Worm (Caenorhabditis elegans) whole organism, midembryonic: ENCODE results near the gene C50D2.10.

Source experiments
- T22C8.4 ChIP-seq: fragments of 200-800 bp; sonication (Bioruptor generic); IDR thresholded peaks from 2 replicates; pipeline ENCODE4 v1.3.6; 2022; ENCODE audit warnings: missing genetic modification characterization, missing compliant biosample characterization
- cog-1 ChIP-seq: sonication (generic microtip); optimal IDR thresholded peaks from 2 replicates; lab custom pipeline; 2016; ENCODE audit warnings: missing genetic modification characterization, missing compliant biosample characterization
- flt-1 ChIP-seq: fragments of 200-800 bp; sonication (Bioruptor generic); IDR thresholded peaks from 2 replicates; pipeline ENCODE4 v1.3.6; 2022; ENCODE audit warnings: missing genetic modification characterization, missing compliant biosample characterization
- klf-2 ChIP-seq: fragments of 200-800 bp; sonication (Bioruptor generic); conservative IDR thresholded peaks from 2 replicates; pipeline ENCODE4 v1.3.6; 2022; ENCODE audit warnings: missing genetic modification reagents, missing genetic modification characterization, missing compliant biosample characterization
- med-1 ChIP-seq: sonication (generic microtip); optimal IDR thresholded peaks from 2 replicates; lab custom pipeline; 2017; ENCODE audit warnings: missing genetic modification characterization, mild to moderate bottlenecking, missing compliant biosample characterization, antibody characterized with exemption, missing genetic modification reagents; ENCODE audit not compliant: insufficient read depth
- ref-1 ChIP-seq: fragments of 200-800 bp; sonication (Bioruptor generic); conservative IDR thresholded peaks from 2 replicates; pipeline ENCODE4 v1.3.6; 2022; ENCODE audit warnings: missing genetic modification reagents, missing genetic modification characterization, missing compliant biosample characterization
- tab-1 ChIP-seq: fragments of 200-800 bp; sonication (Bioruptor generic); IDR thresholded peaks from 2 replicates; pipeline ENCODE4 v1.3.6; 2022; ENCODE audit warnings: missing genetic modification characterization, missing compliant biosample characterization
- ztf-23 ChIP-seq: fragments of 200-800 bp; sonication (Bioruptor generic); IDR thresholded peaks from 2 replicates; pipeline ENCODE4 v1.3.6; 2022; ENCODE audit warnings: missing genetic modification reagents, missing genetic modification characterization, missing compliant biosample characterization
- ztf-29 ChIP-seq: fragments of 200-800 bp; sonication (Bioruptor generic); IDR thresholded peaks from 2 replicates; pipeline ENCODE4 v1.3.6; 2022; ENCODE audit warnings: missing genetic modification reagents, missing genetic modification characterization, missing compliant biosample characterization

The C50D2.10 gene

ce11 chrII:129770-130169 lies 30.8 kb downstream of the C50D2.10 start:
- TF ChIP-seq ztf-23 (GFP tag; lab: Robert Waterston, UW): no peak
- TF ChIP-seq cog-1 (tag; lab: Kevin White, UChicago): no peak
- no peak for TF ChIP-seq tab-1 (GFP tag; lab: Robert Waterston, UW)
- no peak for TF ChIP-seq ztf-29 (GFP tag; lab: Robert Waterston, UW)
- TF ChIP-seq klf-2: no peak
- TF ChIP-seq med-1 (GFP tag; lab: Kevin White, UChicago): no peak
- no peak for TF ChIP-seq T22C8.4 (GFP tag; lab: Robert Waterston, UW)
- no peak for TF ChIP-seq flt-1 (GFP tag; lab: Robert Waterston, UW)
- no peak for TF ChIP-seq ref-1 (GFP tag; lab: Robert Waterston, UW)

- no peak for TF ChIP-seq ztf-29 (GFP tag; lab: Robert Waterston, UW)
- no peak for TF ChIP-seq flt-1 (GFP tag; lab: Robert Waterston, UW)
- TF ChIP-seq med-1 (GFP tag; lab: Kevin White, UChicago): no peak
- TF ChIP-seq klf-2: no peak
- TF ChIP-seq T22C8.4 (GFP tag; lab: Robert Waterston, UW): no peak
- TF ChIP-seq ztf-23 (GFP tag; lab: Robert Waterston, UW): no peak
- TF ChIP-seq cog-1 (tag; lab: Kevin White, UChicago): no peak
- no peak for TF ChIP-seq tab-1 (GFP tag; lab: Robert Waterston, UW)
- TF ChIP-seq ref-1 (GFP tag; lab: Robert Waterston, UW): no peak
Observed at ce11 chrII:133548-134275, 34.8 kb downstream of the C50D2.10 start, which contains the start of gene cwn-1. Gene cwn-1, minus strand, starts transcription at chrII:133598.

ce11 chrII:135166-135565 lies 36.2 kb downstream of the C50D2.10 start, which contains the start of gene K10B4.1:
Gene K10B4.1, plus strand, starts transcription at chrII:135466.
- no peak for TF ChIP-seq ztf-23 (GFP tag; lab: Robert Waterston, UW)
- no peak for TF ChIP-seq ref-1 (GFP tag; lab: Robert Waterston, UW)
- TF ChIP-seq klf-2: no peak
- TF ChIP-seq tab-1 (GFP tag; lab: Robert Waterston, UW): no peak
- TF ChIP-seq T22C8.4 (GFP tag; lab: Robert Waterston, UW): no peak
- TF ChIP-seq med-1 (GFP tag; lab: Kevin White, UChicago): no peak
- TF ChIP-seq flt-1 (GFP tag; lab: Robert Waterston, UW): no peak
- no peak for TF ChIP-seq cog-1 (tag; lab: Kevin White, UChicago)
- no peak for TF ChIP-seq ztf-29 (GFP tag; lab: Robert Waterston, UW)

- no peak for TF ChIP-seq klf-2
- TF ChIP-seq cog-1 (tag; lab: Kevin White, UChicago): no peak
Observed at ce11 chrII:146933-147332, 48.0 kb downstream of the C50D2.10 start, which contains the start of gene T25D3.4. Gene T25D3.4, plus strand, starts transcription at chrII:147233.
